Fruit fly (Drosophila melanogaster): ENCODE data around the gene RpS3.

Gene RpS3

DNA sequence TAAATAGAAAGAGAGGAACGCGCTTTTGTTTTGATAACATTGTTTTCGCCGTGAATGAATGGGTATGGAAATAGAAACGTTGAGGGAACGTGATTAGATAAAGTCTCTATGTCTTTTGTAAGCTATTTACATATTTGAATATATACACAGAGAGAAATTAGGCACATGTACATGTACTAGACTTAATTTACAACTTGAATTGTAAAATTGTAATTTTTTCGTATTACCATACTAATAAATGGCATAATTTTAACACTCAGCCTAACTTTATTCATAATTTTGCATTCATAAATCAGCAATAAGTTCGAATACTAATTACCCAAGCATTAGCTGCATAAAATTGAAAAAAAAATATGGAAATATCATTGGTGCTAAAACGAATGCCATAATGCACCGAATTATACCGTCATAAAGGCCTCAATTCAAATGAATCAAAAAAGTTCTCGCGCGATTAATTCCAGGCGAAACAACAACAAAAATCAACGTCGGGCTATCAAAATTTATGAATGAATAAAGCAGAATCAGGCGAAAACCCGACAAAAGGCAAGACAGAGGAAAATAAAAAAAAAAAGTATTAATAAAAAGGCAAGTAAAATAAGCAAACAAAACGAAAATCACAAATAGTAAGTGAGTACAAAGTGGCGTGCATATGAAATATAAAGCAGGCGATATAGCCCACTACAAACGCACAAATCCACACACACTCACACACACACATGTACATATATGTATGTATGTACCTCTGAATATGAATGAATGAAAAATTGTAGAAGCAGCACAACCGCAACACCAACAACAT is 25.9 kb upstream of the RpS3 start:
- TF ChIP-seq rgr (GFP tag; optimal IDR thresholded peaks at IDR 0.05) (peak; percentile 50), CrebA (GFP tag; optimal IDR thresholded peaks at IDR 0.05; ENCODE audit: borderline replicate concordance) (peak; percentile 39), foxo (GFP tag; optimal IDR thresholded peaks at IDR 0.05) (peak in 1 of 2 experiments; percentile 12), ey (GFP tag; optimal IDR thresholded peaks at IDR 0.05) (peak; percentile 54), fru (GFP tag; optimal IDR thresholded peaks at IDR 0.05) (no peak), dmrt93B (GFP tag; optimal IDR thresholded peaks at IDR 0.05) (peak; percentile 10), OdsH (GFP tag; optimal IDR thresholded peaks at IDR 0.05) (peak; percentile 42), HLH106 (tag; optimal IDR thresholded peaks at IDR 0.05) (peak; percentile 33), h (GFP tag; optimal IDR thresholded peaks at IDR 0.05) (peak; percentile 55), Rel (GFP tag; optimal IDR thresholded peaks at IDR 0.05) (no peak), Rel (tag; optimal IDR thresholded peaks at IDR 0.05) (peak; percentile 15), CG9705 (GFP tag; optimal IDR thresholded peaks at IDR 0.05) (no peak), Hr78 (GFP tag; optimal IDR thresholded peaks at IDR 0.05) (no peak), sv (GFP tag; optimal IDR thresholded peaks at IDR 0.05) (no peak), Abd-B (GFP tag; optimal IDR thresholded peaks at IDR 0.05) (no peak), Mio (GFP tag; optimal IDR thresholded peaks at IDR 0.05) (no peak)

DNA sequence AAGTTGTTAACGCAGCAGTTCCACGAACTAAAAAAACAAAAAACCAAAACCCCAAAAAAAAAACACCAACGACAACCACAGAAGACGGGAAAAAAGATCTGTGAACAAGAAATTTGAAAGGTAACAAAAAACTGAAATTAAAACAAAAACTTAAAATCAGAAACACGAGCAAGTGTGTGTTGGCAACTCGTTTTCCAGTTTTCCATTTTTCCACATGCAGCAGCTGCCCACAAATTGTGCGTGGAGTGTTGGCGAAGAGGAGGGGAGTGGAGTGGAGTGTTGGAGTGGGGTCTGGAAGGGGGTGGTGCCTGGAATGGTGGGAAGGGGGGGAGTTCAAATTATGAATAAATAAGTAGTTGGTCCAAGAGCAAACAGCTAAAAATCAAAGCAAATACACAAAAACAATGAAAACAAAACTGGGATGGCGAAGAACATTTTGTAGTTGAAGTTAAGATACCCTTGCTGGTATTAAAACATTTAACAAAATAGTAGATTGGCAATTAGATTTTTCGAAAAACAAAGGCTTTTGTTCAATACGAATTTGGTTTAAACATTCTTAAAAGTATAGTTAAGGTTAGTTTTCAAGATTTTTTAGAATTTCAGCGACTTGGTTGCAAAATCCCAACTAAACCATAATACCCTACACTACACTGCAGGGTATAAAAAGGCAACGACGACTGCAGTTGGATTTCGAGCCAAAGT is 25.1 kb upstream of the RpS3 start:
- TF ChIP-seq Sp1 (GFP tag; optimal IDR thresholded peaks at IDR 0.05) (no peak), ey (GFP tag; optimal IDR thresholded peaks at IDR 0.05) (peak; percentile 52), foxo (GFP tag; optimal IDR thresholded peaks at IDR 0.05) (peak in 1 of 2 experiments; percentile 68), Hnf4 (GFP tag; optimal IDR thresholded peaks at IDR 0.05) (peak; percentile 45), jim (GFP tag; optimal IDR thresholded peaks at IDR 0.05) (no peak), Rel (GFP tag; optimal IDR thresholded peaks at IDR 0.05) (no peak), Rel (tag; optimal IDR thresholded peaks at IDR 0.05) (no peak), Abd-B (GFP tag; optimal IDR thresholded peaks at IDR 0.05) (no peak), Jra (GFP tag; optimal IDR thresholded peaks at IDR 0.05) (no peak), HLH106 (tag; optimal IDR thresholded peaks at IDR 0.05) (peak; percentile 59), brk (GFP tag; optimal IDR thresholded peaks at IDR 0.05) (no peak), Mio (GFP tag; optimal IDR thresholded peaks at IDR 0.05) (no peak), GATAd (GFP tag; optimal IDR thresholded peaks at IDR 0.05) (no peak), OdsH (GFP tag; optimal IDR thresholded peaks at IDR 0.05) (peak; percentile 65), dl (GFP tag; optimal IDR thresholded peaks at IDR 0.05; ENCODE audit: insufficient read depth in 1 of 2, partially characterized antibody in 2 of 2) (no peak), CrebA (GFP tag; optimal IDR thresholded peaks at IDR 0.05; ENCODE audit: borderline replicate concordance) (no peak), dsf (GFP tag; optimal IDR thresholded peaks at IDR 0.05; ENCODE audit: borderline replicate concordance) (no peak), CG9705 (GFP tag; optimal IDR thresholded peaks at IDR 0.05) (no peak), br (GFP tag; optimal IDR thresholded peaks at IDR 0.05) (no peak), Hr83 (GFP tag; optimal IDR thresholded peaks at IDR 0.05; ENCODE audit: poor library complexity, severe bottlenecking) (no peak), fru (GFP tag; optimal IDR thresholded peaks at IDR 0.05) (peak; percentile 59), h (GFP tag; optimal IDR thresholded peaks at IDR 0.05) (peak; percentile 66), pan (optimal IDR thresholded peaks at IDR 0.05) (peak; percentile 24), Hr78 (GFP tag; optimal IDR thresholded peaks at IDR 0.05) (no peak), psq (GFP tag; optimal IDR thresholded peaks at IDR 0.05) (no peak), rgr (GFP tag; optimal IDR thresholded peaks at IDR 0.05) (peak; percentile 58), Myc (optimal IDR thresholded peaks at IDR 0.05) (no peak), sage (GFP tag; optimal IDR thresholded peaks at IDR 0.05) (no peak), sv (GFP tag; optimal IDR thresholded peaks at IDR 0.05) (no peak), Dfd (GFP tag; optimal IDR thresholded peaks at IDR 0.05) (peak; percentile 36), tai (GFP tag; optimal IDR thresholded peaks at IDR 0.05) (peak; percentile 46), Dif (GFP tag; optimal IDR thresholded peaks at IDR 0.05; ENCODE audit: partially characterized antibody) (no peak), usp (GFP tag; optimal IDR thresholded peaks at IDR 0.05) (no peak), dmrt93B (GFP tag; optimal IDR thresholded peaks at IDR 0.05) (peak; percentile 27), CG32264 (GFP tag; optimal IDR thresholded peaks at IDR 0.05) (peak; percentile 33), lola (GFP tag; optimal IDR thresholded peaks at IDR 0.05) (no peak), woc (GFP tag; optimal IDR thresholded peaks at IDR 0.05) (peak; percentile 89), N (GFP tag; optimal IDR thresholded peaks at IDR 0.05) (no peak), Vsx2 (GFP tag; optimal IDR thresholded peaks at IDR 0.05; ENCODE audit: partially characterized antibody) (no peak)

Data from whole organism, wandering third instar larva.